Worm (Caenorhabditis elegans): Measurements from ENCODE around the gene ZK1320.11.
A peak's percentile ranks its signal among the peaks of the same experiment; 100 is the strongest.

Gene ZK1320.11

DNA sequence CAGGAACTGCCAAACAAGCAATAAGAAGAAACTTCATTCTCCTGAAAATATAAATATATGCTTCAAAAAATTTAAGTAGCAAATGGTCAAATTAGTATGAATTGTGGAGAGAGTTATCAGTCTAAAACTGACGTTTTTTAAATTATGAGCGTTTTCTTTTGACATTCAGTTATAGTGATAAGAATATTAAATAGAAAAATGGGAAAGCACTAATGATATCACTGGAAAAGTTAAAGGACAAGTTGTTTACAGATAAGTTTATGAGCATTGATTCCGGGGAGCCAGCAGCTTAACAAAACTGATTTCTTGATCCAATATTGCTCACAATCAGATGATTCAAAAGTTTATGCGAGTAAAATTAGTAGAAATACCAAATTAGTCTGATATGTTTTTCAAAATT is 7.0 kb upstream of the ZK1320.11 start, which contains the start of gene ZK1320.3:
TSS of gene ZK1320.3 (minus strand) at position 41 of the 400 bp plus-strand sequence.
- TF ChIP-seq sdc-2 (tag; optimal IDR thresholded peaks at IDR 0.05) (no peak), pha-4 (tag; optimal IDR thresholded peaks at IDR 0.05) (no peak), K09A11.1 (tag; optimal IDR thresholded peaks at IDR 0.05; ENCODE audit: insufficient read depth) (no peak), hlh-6 (tag; optimal IDR thresholded peaks at IDR 0.05) (no peak), pqm-1 (tag; optimal IDR thresholded peaks at IDR 0.05) (no peak), Y22D7AL.16 (tag; optimal IDR thresholded peaks at IDR 0.05) (no peak), ceh-6 (GFP tag; optimal IDR thresholded peaks at IDR 0.05) (no peak), C08G9.2 (tag; optimal IDR thresholded peaks at IDR 0.05) (no peak), fkh-6 (tag; optimal IDR thresholded peaks at IDR 0.05) (no peak), pat-9 (tag; optimal IDR thresholded peaks at IDR 0.05) (no peak), ceh-22 (tag; optimal IDR thresholded peaks at IDR 0.05) (no peak), dve-1 (tag; optimal IDR thresholded peaks at IDR 0.05) (no peak), ref-2 (tag; optimal IDR thresholded peaks at IDR 0.05) (no peak)

DNA sequence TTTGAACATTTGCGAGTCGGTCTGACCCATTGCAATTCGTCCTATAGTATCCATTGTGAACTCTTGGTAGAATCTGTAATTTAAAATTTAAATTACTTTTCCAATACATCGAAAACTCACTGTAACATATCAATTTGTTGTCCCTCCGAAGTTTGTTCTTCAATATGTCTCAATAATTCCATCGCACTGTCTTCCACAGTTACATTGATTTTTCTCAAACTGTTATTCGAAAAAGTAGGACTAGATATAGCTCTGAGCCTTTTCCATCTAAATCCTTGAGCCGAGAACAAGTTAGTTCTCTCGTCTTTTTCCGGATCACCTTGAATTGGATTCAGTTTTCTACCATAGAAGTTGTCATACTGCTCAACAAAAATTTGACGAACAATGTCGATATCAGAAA is 5.3 kb upstream of the ZK1320.11 start:
- TF ChIP-seq hlh-8 (tag; optimal IDR thresholded peaks at IDR 0.05): no peak
- no peak for TF ChIP-seq ceh-14 (tag; optimal IDR thresholded peaks at IDR 0.05)
- no peak for TF ChIP-seq ceh-18 (tag; optimal IDR thresholded peaks at IDR 0.05)
- no peak for TF ChIP-seq pqm-1 (tag; optimal IDR thresholded peaks at IDR 0.05)
- TF ChIP-seq npax-4 (tag; optimal IDR thresholded peaks at IDR 0.05): no peak

DNA sequence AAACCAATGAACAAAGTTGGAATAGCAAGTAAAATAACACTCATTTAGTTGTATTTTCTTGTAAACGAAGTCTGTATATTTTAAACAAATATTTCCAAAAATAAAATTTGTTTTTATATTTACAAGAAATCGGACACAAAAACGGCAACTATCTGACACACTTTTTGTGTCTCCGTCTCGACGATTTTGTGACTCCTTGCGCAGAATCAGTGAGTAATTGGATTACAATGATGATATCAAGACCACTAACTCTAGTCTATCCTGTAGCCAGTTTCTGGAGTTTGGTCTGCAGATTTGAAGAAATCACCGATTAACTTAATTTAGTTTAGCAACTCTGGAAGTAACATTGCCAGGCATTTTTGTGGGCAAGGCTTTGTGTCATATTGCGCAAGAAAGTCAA is 4.6 kb upstream of the ZK1320.11 start, which contains the start of gene cyp-13A10:
TSS of gene cyp-13A10 (minus strand) at position 88 of the 400 bp plus-strand sequence.
- TF ChIP-seq fkh-10 (GFP tag; optimal IDR thresholded peaks at IDR 0.05) (no peak), elt-2 (tag; optimal IDR thresholded peaks at IDR 0.05) (no peak), ceh-22 (tag; optimal IDR thresholded peaks at IDR 0.05) (no peak), unc-3 (GFP tag; conservative IDR thresholded peaks at IDR 0.05) (no peak), unc-3 (tag; optimal IDR thresholded peaks at IDR 0.05) (no peak)

DNA sequence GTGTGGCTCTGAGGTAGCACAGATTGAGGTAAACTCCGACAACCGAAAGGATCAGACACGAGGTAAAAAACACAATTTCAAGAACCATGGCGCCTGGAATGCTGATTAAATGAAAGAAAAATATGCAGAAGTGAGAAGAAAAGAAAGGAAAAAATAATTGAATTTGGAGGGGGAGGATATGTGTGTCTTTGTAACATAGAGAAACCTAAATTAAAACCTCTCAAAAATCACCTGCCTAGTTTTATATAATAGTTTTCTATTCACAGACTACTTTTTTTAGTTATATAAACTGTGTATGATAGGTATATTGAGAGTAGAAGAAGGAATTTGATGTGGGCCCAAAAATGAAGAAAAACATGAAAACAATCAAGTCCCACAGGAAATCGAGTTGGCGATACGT is 1.8 kb upstream of the ZK1320.11 start, which contains the start of gene ZK1320.5:
TSS of gene ZK1320.5 (minus strand) at position 101 of the 400 bp plus-strand sequence.
- TF ChIP-seq nhr-11 (tag; optimal IDR thresholded peaks at IDR 0.05) (no peak), fkh-6 (tag; optimal IDR thresholded peaks at IDR 0.05) (no peak), fkh-10 (GFP tag; optimal IDR thresholded peaks at IDR 0.05) (no peak), ceh-14 (tag; optimal IDR thresholded peaks at IDR 0.05) (no peak), tbx-7 (tag; optimal IDR thresholded peaks at IDR 0.05) (no peak), C38D4.7 (GFP tag; optimal IDR thresholded peaks at IDR 0.05) (no peak), npax-4 (tag; optimal IDR thresholded peaks at IDR 0.05) (no peak), ama-1 (optimal IDR thresholded peaks at IDR 0.05) (no peak), ceh-6 (GFP tag; optimal IDR thresholded peaks at IDR 0.05) (no peak), dmd-4 (tag; optimal IDR thresholded peaks at IDR 0.05; ENCODE audit: borderline replicate concordance) (no peak)

DNA sequence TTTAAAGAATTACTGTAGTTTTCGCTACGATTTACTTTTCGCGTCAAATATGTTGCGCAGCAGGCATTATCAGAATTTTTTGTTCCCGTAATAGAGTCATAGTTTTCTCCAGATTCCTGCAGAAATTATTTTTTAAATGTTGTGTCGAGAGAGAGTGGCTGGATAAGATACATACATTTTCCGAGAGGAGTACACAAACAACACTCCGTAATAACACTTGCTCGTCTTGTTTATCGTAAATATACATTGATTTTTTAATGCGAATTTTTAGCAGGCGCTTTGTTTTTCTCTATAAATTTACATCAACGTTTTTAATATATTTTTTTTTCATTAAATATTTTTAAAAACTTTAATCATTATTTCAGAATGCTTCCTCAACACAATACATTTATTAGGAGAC is 1.5 kb downstream of the ZK1320.11 start, which contains the start of gene taf-8:
TSS of gene taf-8 (plus strand) at position 360 of the 400 bp plus-strand sequence.
- TF ChIP-seq ceh-48 (tag; optimal IDR thresholded peaks at IDR 0.05) (peak; percentile 67), elt-2 (tag; optimal IDR thresholded peaks at IDR 0.05) (peak; percentile 10), hlh-6 (tag; optimal IDR thresholded peaks at IDR 0.05) (no peak), hlh-8 (tag; optimal IDR thresholded peaks at IDR 0.05) (no peak), ceh-31 (tag; optimal IDR thresholded peaks at IDR 0.05) (peak; percentile 1), unc-42 (tag; optimal IDR thresholded peaks at IDR 0.05) (peak; percentile 20)

DNA sequence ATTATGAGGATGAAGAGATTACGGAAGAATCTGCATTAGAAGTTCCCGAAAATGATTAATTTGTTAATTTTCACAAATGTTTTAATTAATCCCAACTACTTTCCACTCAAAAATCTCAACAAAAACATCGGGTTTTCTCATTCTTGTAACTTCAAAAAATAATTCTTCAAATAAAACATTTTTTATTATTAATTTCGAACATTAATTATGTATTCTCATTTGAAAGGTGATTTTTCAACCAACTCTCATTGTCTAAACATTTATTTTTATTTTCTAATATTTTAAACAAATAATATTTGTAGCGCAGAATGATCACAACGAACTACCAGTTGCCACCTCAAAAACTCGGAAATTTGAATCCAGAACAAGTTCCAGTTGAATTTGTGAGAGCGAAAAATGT is 3.9 kb downstream of the ZK1320.11 start, which contains the start of gene ZK1320.7:
TSS of gene ZK1320.7 (plus strand) at position 301 of the 400 bp plus-strand sequence.
- TF ChIP-seq fax-1 (tag; optimal IDR thresholded peaks at IDR 0.05) (no peak), F13H6.1 (tag; optimal IDR thresholded peaks at IDR 0.05) (no peak), ceh-2 (tag; optimal IDR thresholded peaks at IDR 0.05) (no peak), unc-3 (GFP tag; conservative IDR thresholded peaks at IDR 0.05) (no peak), unc-3 (tag; optimal IDR thresholded peaks at IDR 0.05) (no peak), odd-2 (tag; optimal IDR thresholded peaks at IDR 0.05) (no peak), K02D7.2 (tag; optimal IDR thresholded peaks at IDR 0.05) (no peak), fkh-6 (tag; optimal IDR thresholded peaks at IDR 0.05) (no peak), elt-2 (tag; optimal IDR thresholded peaks at IDR 0.05) (no peak), pha-4 (tag; optimal IDR thresholded peaks at IDR 0.05) (no peak), lin-11 (tag; optimal IDR thresholded peaks at IDR 0.05) (no peak), dve-1 (tag; optimal IDR thresholded peaks at IDR 0.05) (no peak), ref-2 (tag; optimal IDR thresholded peaks at IDR 0.05) (no peak)
